Worm (Caenorhabditis elegans): Measurements from ENCODE around the gene cec-3.

Gene cec-3

ce11 chrII:7808153-7808552 lies 49.2 kb downstream of the cec-3 start (continued):
- TF ChIP-seq mec-3 (tag; optimal IDR thresholded peaks at IDR 0.05; ENCODE audit: borderline replicate concordance), result no peak
- TF ChIP-seq unc-42 (tag; optimal IDR thresholded peaks at IDR 0.05), result no peak
- TF ChIP-seq ceh-14 (tag; optimal IDR thresholded peaks at IDR 0.05), result no peak
- no peak for TF ChIP-seq che-1 (tag; optimal IDR thresholded peaks at IDR 0.05)

ce11 chrII:7806872-7807271 lies 50.5 kb downstream of the cec-3 start:
- TF ChIP-seq ceh-24 (tag; optimal IDR thresholded peaks at IDR 0.05) (no peak), ref-2 (tag; optimal IDR thresholded peaks at IDR 0.05) (peak; percentile 35)

DNA sequence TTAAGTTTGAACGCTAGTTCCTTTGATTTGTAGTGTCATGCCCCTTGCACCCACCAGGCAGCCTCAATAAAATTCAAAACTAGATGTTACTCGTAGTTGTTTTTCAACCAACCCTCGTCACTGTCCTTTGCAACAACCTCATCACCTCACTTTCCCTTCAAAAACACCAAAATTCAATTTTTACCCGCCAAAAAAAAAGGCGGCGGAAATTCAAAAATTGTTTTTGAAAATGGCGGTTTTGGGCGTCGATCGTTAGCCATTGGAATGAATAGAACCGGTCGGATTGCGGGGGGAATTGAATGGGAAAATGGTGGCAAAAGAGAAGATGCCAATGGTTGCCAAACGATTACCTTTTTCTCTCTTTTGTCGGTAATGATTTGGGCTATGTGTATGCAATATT lies 51.3 kb downstream of the cec-3 start:
- no peak for TF ChIP-seq pros-1 (tag; optimal IDR thresholded peaks at IDR 0.05)
- TF ChIP-seq ceh-34 (tag; optimal IDR thresholded peaks at IDR 0.05), result no peak
- TF ChIP-seq F13H6.1 (tag; optimal IDR thresholded peaks at IDR 0.05), result no peak
- TF ChIP-seq unc-3 (GFP tag; conservative IDR thresholded peaks at IDR 0.05), result no peak
- TF ChIP-seq unc-3 (tag; optimal IDR thresholded peaks at IDR 0.05), result no peak
- no peak for TF ChIP-seq ztf-16 (tag; optimal IDR thresholded peaks at IDR 0.05)
- TF ChIP-seq nhr-232 (tag; optimal IDR thresholded peaks at IDR 0.05), result no peak
- TF ChIP-seq tbx-7 (tag; optimal IDR thresholded peaks at IDR 0.05), result no peak
- TF ChIP-seq C08G9.2 (tag; optimal IDR thresholded peaks at IDR 0.05), result no peak
- TF ChIP-seq ceh-48 (tag; optimal IDR thresholded peaks at IDR 0.05), result no peak
- no peak for TF ChIP-seq syd-9 (tag; optimal IDR thresholded peaks at IDR 0.05)
- TF ChIP-seq ceh-31 (tag; optimal IDR thresholded peaks at IDR 0.05), result no peak
- no peak for TF ChIP-seq fax-1 (tag; optimal IDR thresholded peaks at IDR 0.05)
- no peak for TF ChIP-seq odd-2 (tag; optimal IDR thresholded peaks at IDR 0.05)
- no peak for TF ChIP-seq K02D7.2 (tag; optimal IDR thresholded peaks at IDR 0.05)
- no peak for TF ChIP-seq pqm-1 (tag; optimal IDR thresholded peaks at IDR 0.05)
